Fruit fly (Drosophila melanogaster): ENCODE data around the gene Nt5a.

Nt5a gene

DNA sequence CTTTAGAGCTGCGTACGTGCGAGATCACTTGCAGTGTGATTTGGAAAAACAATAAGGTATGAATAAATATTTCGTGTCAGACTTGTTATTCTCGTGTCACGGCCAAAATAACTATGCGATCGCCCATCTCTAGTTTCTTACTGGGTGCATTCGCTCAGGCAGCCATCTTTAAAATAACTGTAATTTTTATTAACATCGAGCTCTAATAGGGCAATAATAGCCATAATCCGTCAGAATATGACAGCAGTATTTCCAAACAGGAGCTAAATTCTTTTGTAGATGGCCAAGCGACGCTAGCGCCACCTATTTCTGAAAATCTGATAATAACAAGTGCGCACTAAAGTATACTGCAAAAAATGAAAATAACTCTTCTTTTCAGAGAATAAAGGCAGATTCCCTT lies 44.8 kb upstream of the Nt5a start (continued):
- TF ChIP-seq CG11696 (GFP tag; IDR thresholded peaks at IDR 0.05) (no peak; the same call in 1 of the 2 replicates), crc (GFP tag; optimal IDR thresholded peaks at IDR 0.05) (no peak), CkIIα-i1 (GFP tag; IDR thresholded peaks at IDR 0.05) (no peak), CG11504 (tag; optimal IDR thresholded peaks at IDR 0.05) (peak; percentile 48), CG31365 (tag; optimal IDR thresholded peaks at IDR 0.05) (no peak), dan (GFP tag; IDR thresholded peaks at IDR 0.05) (no peak), Ravus (GFP tag; IDR thresholded peaks at IDR 0.05) (no peak), p53 (GFP tag; optimal IDR thresholded peaks at IDR 0.05) (no peak), her (GFP tag; optimal IDR thresholded peaks at IDR 0.05) (peak; percentile 39), CG13775 (GFP tag; optimal IDR thresholded peaks at IDR 0.05) (peak; percentile 19), CG2129 (GFP tag; IDR thresholded peaks at IDR 0.05; ENCODE audit: partially characterized antibody) (peak; percentile 94), D (optimal IDR thresholded peaks at IDR 0.05) (no peak), D (GFP tag; optimal IDR thresholded peaks at IDR 0.05) (no peak), ac (GFP tag; optimal IDR thresholded peaks at IDR 0.05) (no peak)

DNA sequence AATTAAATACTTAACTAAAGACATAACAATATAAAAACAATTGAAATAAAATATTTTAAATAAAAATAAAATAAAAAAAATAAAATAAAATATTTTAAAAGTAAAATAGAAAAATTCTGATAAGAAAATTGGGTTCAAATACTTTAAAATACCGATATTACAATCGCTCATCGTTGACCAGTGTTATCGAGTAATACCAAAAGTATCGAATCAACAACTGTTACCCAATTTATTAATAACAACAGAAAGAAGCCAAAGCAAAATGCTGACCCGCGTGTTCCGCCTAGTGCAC lies 43.7 kb upstream of the Nt5a start, which contains the start of gene CG9166:
Gene CG9166, plus strand, starts transcription at position 193 of the 292 bp plus-strand sequence.
- TF ChIP-seq lov (optimal IDR thresholded peaks at IDR 0.05) (no peak), lov (GFP tag; IDR thresholded peaks at IDR 0.05) (no peak), CTCF (GFP tag; optimal IDR thresholded peaks at IDR 0.05) (no peak), CG12391 (tag; optimal IDR thresholded peaks at IDR 0.05) (peak; percentile 16), Rfx (GFP tag; IDR thresholded peaks at IDR 0.05) (no peak), Ravus (GFP tag; IDR thresholded peaks at IDR 0.05) (no peak), bbx (GFP tag; IDR thresholded peaks at IDR 0.05; ENCODE audit: partially characterized antibody) (no peak), Pdp1 (GFP tag; optimal IDR thresholded peaks at IDR 0.05) (peak in 1 of 2 experiments; percentile 86), kah (GFP tag; optimal IDR thresholded peaks at IDR 0.05) (no peak), E2f2 (GFP tag; IDR thresholded peaks at IDR 0.05) (no peak), bowl (GFP tag; IDR thresholded peaks at IDR 0.05) (no peak), CG17359 (tag; optimal IDR thresholded peaks at IDR 0.05) (no peak), mld (GFP tag; IDR thresholded peaks at IDR 0.05; ENCODE audit: partially characterized antibody) (0 out of 3 replicates have a peak, but pooled peaks have one; percentile 9), Hsf (GFP tag; optimal IDR thresholded peaks at IDR 0.05) (no peak), Dref (GFP tag; IDR thresholded peaks at IDR 0.05) (peak; percentile 44), MBD-R2 (GFP tag; IDR thresholded peaks at IDR 0.05) (peak; percentile 34; the same call in 1 of the 2 replicates), Sry-β (GFP tag; optimal IDR thresholded peaks at IDR 0.05) (no peak), CG10431 (GFP tag; optimal IDR thresholded peaks at IDR 0.05) (no peak), Max (GFP tag; optimal IDR thresholded peaks at IDR 0.05) (no peak), insv (GFP tag; optimal IDR thresholded peaks at IDR 0.05) (peak in 1 of 2 experiments; percentile 90), CG34376 (GFP tag; optimal IDR thresholded peaks at IDR 0.05) (no peak), knrl (GFP tag; IDR thresholded peaks at IDR 0.05; ENCODE audit: partially characterized antibody) (no peak), ci (GFP tag; IDR thresholded peaks at IDR 0.05) (no peak), mam (GFP tag; optimal IDR thresholded peaks at IDR 0.05) (no peak), HLH4C (GFP tag; IDR thresholded peaks at IDR 0.05; ENCODE audit: partially characterized antibody) (no peak), CG8290 (GFP tag; optimal IDR thresholded peaks at IDR 0.05) (no peak), CG8290 (tag; optimal IDR thresholded peaks at IDR 0.05) (no peak), wdn (GFP tag; IDR thresholded peaks at IDR 0.05) (no peak), Camta (GFP tag; optimal IDR thresholded peaks at IDR 0.05) (no peak), ewg (GFP tag; optimal IDR thresholded peaks at IDR 0.05) (no peak), tgo (GFP tag; IDR thresholded peaks at IDR 0.05) (no peak), CG2875 (GFP tag; optimal IDR thresholded peaks at IDR 0.05) (no peak), CG3838 (GFP tag; optimal IDR thresholded peaks at IDR 0.05) (no peak), CG11696 (GFP tag; IDR thresholded peaks at IDR 0.05) (no peak), slbo (GFP tag; IDR thresholded peaks at IDR 0.05) (no peak)
